Fruit fly (Drosophila melanogaster) whole organism, prepupa: Measurements from ENCODE around the gene CG9427.
A peak's percentile ranks its signal among the peaks of the same experiment; 100 is the strongest.

ENCODE experiments used
- CG10631 ChIP-seq: fragments of 200-800 bp; sonication (Bioruptor generic); optimal IDR thresholded peaks from 2 replicates; lab custom pipeline; 2016; ENCODE audit warnings: missing biosample characterization, missing genetic modification characterization
- CG11902 ChIP-seq: fragments of 200-800 bp; sonication (Bioruptor generic); optimal IDR thresholded peaks from 3 replicates; lab custom pipeline; 2016; ENCODE audit warnings: missing biosample characterization, missing genetic modification characterization
- CG34406 ChIP-seq: fragments of 200-800 bp; sonication (Bioruptor generic); optimal IDR thresholded peaks from 3 replicates; lab custom pipeline; 2016; ENCODE audit warnings: missing biosample characterization, missing genetic modification characterization
- CG3919 ChIP-seq: fragments of 200-800 bp; sonication (Bioruptor generic); optimal IDR thresholded peaks from 3 replicates; lab custom pipeline; 2016; ENCODE audit warnings: missing biosample characterization, missing genetic modification characterization
- CG4318 ChIP-seq: fragments of 200-800 bp; sonication (Bioruptor generic); optimal IDR thresholded peaks from 3 replicates; lab custom pipeline; 2017; ENCODE audit warnings: missing biosample characterization, mild to moderate bottlenecking, missing genetic modification characterization
- CG6163 ChIP-seq: fragments of 200-800 bp; sonication (Bioruptor generic); IDR thresholded peaks from 3 replicates; pipeline ENCODE4 v1.3.6; 2022; ENCODE audit warnings: missing biosample characterization, missing genetic modification characterization
- CG6276 ChIP-seq: fragments of 200-800 bp; sonication (Bioruptor generic); optimal IDR thresholded peaks from 2 replicates; lab custom pipeline; 2017; ENCODE audit warnings: missing biosample characterization, mild to moderate bottlenecking, missing genetic modification characterization
- CG6792 ChIP-seq: fragments of 200-800 bp; sonication (Bioruptor generic); optimal IDR thresholded peaks from 3 replicates; lab custom pipeline; 2016; ENCODE audit warnings: missing biosample characterization, missing genetic modification characterization
- CG6808 ChIP-seq: fragments of 200-800 bp; sonication (Bioruptor generic); optimal IDR thresholded peaks from 3 replicates; lab custom pipeline; 2017; ENCODE audit warnings: missing biosample characterization, missing genetic modification characterization, mild to moderate bottlenecking, moderate library complexity, missing genetic modification reagents
- CG6854 ChIP-seq: fragments of 200-800 bp; sonication (Bioruptor generic); optimal IDR thresholded peaks from 2 replicates; lab custom pipeline; 2017; ENCODE audit warnings: missing biosample characterization, mild to moderate bottlenecking, missing genetic modification characterization
- CG7368 ChIP-seq: fragments of 200-800 bp; sonication (Bioruptor generic); optimal IDR thresholded peaks from 3 replicates; lab custom pipeline; 2016; ENCODE audit warnings: missing biosample characterization, missing genetic modification characterization
- CG8319 ChIP-seq: fragments of 200-800 bp; sonication (Bioruptor generic); optimal IDR thresholded peaks from 3 replicates; lab custom pipeline; 2016; ENCODE audit warnings: missing biosample characterization, missing genetic modification characterization
- CG8632 ChIP-seq: fragments of 200-800 bp; sonication (Bioruptor generic); optimal IDR thresholded peaks from 3 replicates; lab custom pipeline; 2016; ENCODE audit warnings: missing biosample characterization, missing genetic modification characterization
- Eip75B ChIP-seq: fragments of 200-800 bp; sonication (Bioruptor generic); optimal IDR thresholded peaks from 3 replicates; lab custom pipeline; 2016; ENCODE audit warnings: missing biosample characterization, missing genetic modification characterization
- Eip93F ChIP-seq: fragments of 200-800 bp; sonication (Bioruptor generic); optimal IDR thresholded peaks from 2 replicates; lab custom pipeline; 2016; ENCODE audit warnings: missing biosample characterization, mild to moderate bottlenecking, missing genetic modification characterization
- Ets96B ChIP-seq: fragments of 200-800 bp; optimal IDR thresholded peaks from 2 replicates; lab custom pipeline; 2019; ENCODE audit warnings: missing biosample characterization, mild to moderate bottlenecking, missing genetic modification characterization, moderate library complexity
- Hr39 ChIP-seq: fragments of 200-800 bp; sonication (Bioruptor generic); optimal IDR thresholded peaks from 2 replicates; lab custom pipeline; 2016; ENCODE audit warnings: missing biosample characterization, missing genetic modification characterization
- Met ChIP-seq: fragments of 200-800 bp; sonication (Bioruptor generic); optimal IDR thresholded peaks from 3 replicates; lab custom pipeline; 2016; ENCODE audit warnings: missing biosample characterization, missing genetic modification characterization
- Sox15 ChIP-seq: fragments of 200-800 bp; sonication (Bioruptor generic); optimal IDR thresholded peaks from 3 replicates; lab custom pipeline; 2016; ENCODE audit warnings: missing biosample characterization, missing genetic modification characterization
- achi ChIP-seq: fragments of 200-800 bp; sonication (Bioruptor generic); optimal IDR thresholded peaks from 3 replicates; lab custom pipeline; 2016; ENCODE audit warnings: missing biosample characterization, missing genetic modification characterization
- acj6 ChIP-seq: fragments of 200-800 bp; sonication (Bioruptor generic); optimal IDR thresholded peaks from 3 replicates; lab custom pipeline; 2016; ENCODE audit warnings: missing biosample characterization, missing genetic modification characterization
- cyc ChIP-seq: fragments of 200-800 bp; sonication (Bioruptor generic); optimal IDR thresholded peaks from 3 replicates; lab custom pipeline; 2016; ENCODE audit warnings: missing biosample characterization, missing genetic modification characterization
- dac ChIP-seq: fragments of 200-800 bp; sonication (Bioruptor generic); optimal IDR thresholded peaks from 2 replicates; lab custom pipeline; 2017; ENCODE audit warnings: missing biosample characterization, mild to moderate bottlenecking, missing genetic modification characterization
- dsx ChIP-seq: fragments of 200-800 bp; optimal IDR thresholded peaks from 3 replicates; lab custom pipeline; 2019; ENCODE audit warnings: missing biosample characterization, mild to moderate bottlenecking, missing genetic modification characterization, moderate library complexity; ENCODE audit not compliant: poor library complexity, severe bottlenecking
- fd85E ChIP-seq: fragments of 200-800 bp; sonication (Bioruptor generic); optimal IDR thresholded peaks from 3 replicates; lab custom pipeline; 2016; ENCODE audit warnings: missing biosample characterization, missing genetic modification characterization
- pdm3 ChIP-seq: fragments of 200-800 bp; sonication (Bioruptor generic); optimal IDR thresholded peaks from 3 replicates; lab custom pipeline; 2016; ENCODE audit warnings: missing biosample characterization, missing genetic modification characterization
- salr ChIP-seq, 2 experiments: fragments of 200-800 bp; sonication (Bioruptor generic); optimal IDR thresholded peaks; 3 replicates each; lab custom pipeline; 2016 to 2018; ENCODE audit warnings: missing biosample characterization in 2 of 2, missing genetic modification characterization in 2 of 2, mild to moderate bottlenecking in 1 of 2
- svp ChIP-seq: fragments of 200-800 bp; sonication (Bioruptor generic); peaks from one replicate; lab custom pipeline; 2016; ENCODE audit warnings: missing biosample characterization, missing genetic modification characterization
- topi ChIP-seq: fragments of 200-800 bp; sonication (Bioruptor generic); optimal IDR thresholded peaks from 3 replicates; lab custom pipeline; 2016; ENCODE audit warnings: missing biosample characterization, missing genetic modification characterization

The CG9427 gene

dm6 chr3R:9626880-9627401 is at the start of gene CG9427, which contains the start of gene CG8319 (continued):
- peak; percentile 10 for TF ChIP-seq CG11902 (GFP tag; lab: Kevin White, UChicago)
- TF ChIP-seq CG6163 (GFP tag; lab: Robert Waterston, UW): peak; percentile 29; the same call in 2 of the 3 replicates
- TF ChIP-seq CG4318 (GFP tag; lab: Kevin White, UChicago): no peak
- no peak for TF ChIP-seq acj6 (GFP tag; lab: Kevin White, UChicago)
- TF ChIP-seq CG6854 (GFP tag; lab: Kevin White, UChicago): no peak
- TF ChIP-seq CG10631: peak; percentile 63
- peak; percentile 63 for TF ChIP-seq topi
- no peak for TF ChIP-seq CG6808 (GFP tag; lab: Kevin White, UChicago)
- TF ChIP-seq, all 60 proteins: peak for 29

dm6 chr3R:9674968-9675573 is 48.3 kb upstream of the CG9427 start, which contains the start of gene Nepl12:
Nepl12 (plus strand) TSS chr3R:9675523.
- no peak for TF ChIP-seq Ets96B (tag; lab: Kevin White, UChicago)
- peak; percentile 18 for TF ChIP-seq CG8319 (GFP tag; lab: Kevin White, UChicago)
- no peak for TF ChIP-seq CG6276
- peak; percentile 8 for TF ChIP-seq achi (GFP tag; lab: Kevin White, UChicago)
- no peak for TF ChIP-seq CG6808 (GFP tag; lab: Kevin White, UChicago)
- peak; percentile 12 for TF ChIP-seq CG6792 (GFP tag; lab: Kevin White, UChicago)
- peak; percentile 27 for TF ChIP-seq CG8632 (GFP tag; lab: Kevin White, UChicago)
- TF ChIP-seq CG34406: peak; percentile 9
- no peak for TF ChIP-seq Hr39
- peak; percentile 19 for TF ChIP-seq CG11902 (GFP tag; lab: Kevin White, UChicago)
- TF ChIP-seq salr (GFP tag; optimal IDR thresholded peaks at IDR 0.05; lab: Kevin White, UChicago): peak in 1 of 2 experiments; percentile 22

dm6 chr3R:9674196-9674693 is 47.5 kb upstream of the CG9427 start, which contains the start of gene Dhc1:
Dhc1 (minus strand) TSS chr3R:9674643.
- TF ChIP-seq svp: no peak

- TF ChIP-seq achi (GFP tag; lab: Kevin White, UChicago) (no peak), Eip75B (GFP tag; lab: Kevin White, UChicago) (no peak), CG8632 (GFP tag; lab: Kevin White, UChicago) (no peak), CG6163 (GFP tag; lab: Robert Waterston, UW) (no peak), CG11902 (GFP tag; lab: Kevin White, UChicago) (no peak), pdm3 (GFP tag; lab: Kevin White, UChicago) (no peak), dsx (GFP tag; lab: Kevin White, UChicago) (no peak), CG10631 (no peak), dac (GFP tag; lab: Kevin White, UChicago) (no peak)
These were observed 46.5 kb upstream of the CG9427 start for dm6 chr3R:9673207-9673606.

- TF ChIP-seq Eip93F (GFP tag; lab: Kevin White, UChicago) (no peak), CG4318 (GFP tag; lab: Kevin White, UChicago) (no peak), CG3919 (GFP tag; lab: Kevin White, UChicago) (no peak), fd85E (GFP tag; lab: Kevin White, UChicago) (no peak), Met (GFP tag; lab: Kevin White, UChicago) (no peak), dsx (GFP tag; lab: Kevin White, UChicago) (no peak), Sox15 (GFP tag; lab: Kevin White, UChicago) (no peak), cyc (GFP tag; lab: Kevin White, UChicago) (no peak), CG7368 (no peak)
These were observed 38.7 kb upstream of the CG9427 start for dm6 chr3R:9665405-9665804.
